Fruit fly (Drosophila melanogaster) whole organism, embryonic: Measurements from ENCODE around the gene CG13360.

ENCODE experiments used
- Abd-B ChIP-seq: fragments of 200-800 bp; sonication (Bioruptor generic); optimal IDR thresholded peaks from 2 replicates; lab custom pipeline; 2018; ENCODE audit warnings: missing biosample characterization, mild to moderate bottlenecking, missing genetic modification characterization, moderate library complexity
- Ada2b ChIP-seq: fragments of 200-800 bp; sonication (Bioruptor generic); IDR thresholded peaks from 2 replicates; pipeline ENCODE4 v1.3.6; 2022; ENCODE audit warnings: missing biosample characterization, missing genetic modification characterization
- Bdp1 ChIP-seq: fragments of 200-800 bp; sonication (Bioruptor generic); optimal IDR thresholded peaks from 3 replicates; lab custom pipeline; 2016; ENCODE audit warnings: missing biosample characterization, missing genetic modification characterization
- CG12391 ChIP-seq: fragments of 200-800 bp; sonication (Bioruptor generic); optimal IDR thresholded peaks from 3 replicates; lab custom pipeline; 2018; ENCODE audit warnings: missing biosample characterization, mild to moderate bottlenecking, missing genetic modification characterization, moderate library complexity
- CG12659 ChIP-seq: fragments of 200-800 bp; sonication (Bioruptor generic); optimal IDR thresholded peaks from 3 replicates; lab custom pipeline; 2017; ENCODE audit warnings: mild to moderate bottlenecking, missing biosample characterization, missing genetic modification reagents, missing genetic modification characterization
- CG14667 ChIP-seq: fragments of 200-800 bp; sonication (Bioruptor generic); IDR thresholded peaks from 2 replicates; pipeline ENCODE4 v1.3.6; 2022; ENCODE audit warnings: missing biosample characterization, missing genetic modification characterization
- CG1529 ChIP-seq: fragments of 200-800 bp; sonication (Bioruptor generic); optimal IDR thresholded peaks from 3 replicates; lab custom pipeline; 2018; ENCODE audit warnings: missing biosample characterization, missing genetic modification characterization
- CG17385 ChIP-seq: fragments of 200-800 bp; sonication (Bioruptor generic); optimal IDR thresholded peaks from 3 replicates; lab custom pipeline; 2018; ENCODE audit warnings: missing biosample characterization, mild to moderate bottlenecking, missing genetic modification characterization
- CG18764 ChIP-seq: fragments of 200-800 bp; sonication (Bioruptor generic); optimal IDR thresholded peaks from 3 replicates; lab custom pipeline; 2016; ENCODE audit warnings: missing biosample characterization, missing genetic modification characterization
- CG30403 ChIP-seq: fragments of 200-800 bp; sonication (Bioruptor generic); optimal IDR thresholded peaks from 3 replicates; lab custom pipeline; 2016; ENCODE audit warnings: missing biosample characterization, missing genetic modification characterization
- CG33557 ChIP-seq: fragments of 200-800 bp; sonication (Bioruptor generic); optimal IDR thresholded peaks from 2 replicates; lab custom pipeline; 2019; ENCODE audit warnings: missing biosample characterization, mild to moderate bottlenecking, missing genetic modification characterization, moderate library complexity
- CG3995 ChIP-seq: fragments of 200-800 bp; sonication (Bioruptor generic); optimal IDR thresholded peaks from 3 replicates; lab custom pipeline; 2016; ENCODE audit warnings: missing biosample characterization, missing genetic modification characterization
- CG4328 ChIP-seq: fragments of 200-800 bp; sonication (Bioruptor generic); optimal IDR thresholded peaks from 3 replicates; lab custom pipeline; 2017; ENCODE audit warnings: missing biosample characterization, missing genetic modification reagents, missing genetic modification characterization
- CG4820 ChIP-seq: fragments of 200-800 bp; sonication (Bioruptor generic); optimal IDR thresholded peaks from 3 replicates; lab custom pipeline; 2016; ENCODE audit warnings: missing biosample characterization, missing genetic modification characterization
- CG5953 ChIP-seq: fragments of 200-800 bp; sonication (Bioruptor generic); IDR thresholded peaks from 2 replicates; pipeline ENCODE4 v1.3.6; 2022; ENCODE audit warnings: missing biosample characterization, missing genetic modification characterization
- CG7786 ChIP-seq: fragments of 200-800 bp; sonication (Bioruptor generic); optimal IDR thresholded peaks from 2 replicates; lab custom pipeline; 2016; ENCODE audit warnings: missing biosample characterization, missing genetic modification characterization
- CG7839 ChIP-seq: fragments of 200-800 bp; sonication (Bioruptor generic); optimal IDR thresholded peaks from 3 replicates; lab custom pipeline; 2018; ENCODE audit warnings: missing biosample characterization, mild to moderate bottlenecking, missing genetic modification characterization, moderate library complexity
- CG8290 ChIP-seq, 3 experiments: fragments of 200-800 bp; sonication (Bioruptor generic); optimal IDR thresholded peaks; 2 replicates each; lab custom pipeline; 2016 to 2019; ENCODE audit warnings: missing biosample characterization in 3 of 3, missing genetic modification characterization in 3 of 3, mild to moderate bottlenecking in 2 of 3, moderate library complexity in 1 of 3
- Dfd ChIP-seq, 2 experiments: fragments of >200 bp; optimal IDR thresholded peaks; 2 replicates each; lab custom pipeline; 2017; ENCODE audit warnings: missing biosample characterization in 2 of 2, missing genetic modification characterization in 2 of 2
- Dp ChIP-seq: fragments of 200-800 bp; sonication (Bioruptor generic); optimal IDR thresholded peaks from 2 replicates; lab custom pipeline; 2018; ENCODE audit warnings: missing biosample characterization, mild to moderate bottlenecking, missing genetic modification characterization, moderate library complexity
- Eip74EF ChIP-seq, 2 experiments: fragments of 200-800 bp in 1 of 2; fragments of >200 bp in 1 of 2; sonication (Bioruptor generic) in 1 of 2; optimal IDR thresholded peaks; 2 replicates each; lab custom pipeline; 2017 to 2019; ENCODE audit warnings: missing biosample characterization in 2 of 2, missing genetic modification characterization in 2 of 2, mild to moderate bottlenecking in 1 of 2, moderate library complexity in 1 of 2
- Hand ChIP-seq: fragments of 200-800 bp; sonication (Bioruptor generic); optimal IDR thresholded peaks from 2 replicates; lab custom pipeline; 2017; ENCODE audit warnings: mild to moderate bottlenecking, missing biosample characterization, missing genetic modification reagents, missing genetic modification characterization
- Hmr ChIP-seq: fragments of 200-800 bp; sonication (Bioruptor generic); optimal IDR thresholded peaks from 3 replicates; lab custom pipeline; 2017; ENCODE audit warnings: mild to moderate bottlenecking, missing biosample characterization, missing genetic modification reagents, missing genetic modification characterization
- Hmx ChIP-seq: fragments of 200-800 bp; sonication (Bioruptor generic); optimal IDR thresholded peaks from 2 replicates; lab custom pipeline; 2016; ENCODE audit warnings: missing biosample characterization, missing genetic modification characterization
- Hsf ChIP-seq: fragments of 200-800 bp; sonication (Bioruptor generic); optimal IDR thresholded peaks from 3 replicates; lab custom pipeline; 2016; ENCODE audit warnings: missing biosample characterization, missing genetic modification characterization
- NK7.1 ChIP-seq: fragments of 200-800 bp; sonication (Bioruptor generic); optimal IDR thresholded peaks from 3 replicates; lab custom pipeline; 2016; ENCODE audit warnings: missing biosample characterization, missing genetic modification characterization
- Oaz ChIP-seq: fragments of 200-800 bp; sonication (Bioruptor generic); IDR thresholded peaks from 2 replicates; pipeline ENCODE4 v1.3.6; 2022; ENCODE audit warnings: missing biosample characterization, missing genetic modification characterization
- PHDP ChIP-seq: fragments of 200-800 bp; sonication (Bioruptor generic); optimal IDR thresholded peaks from 3 replicates; lab custom pipeline; 2018; ENCODE audit warnings: missing biosample characterization, mild to moderate bottlenecking, missing genetic modification characterization, moderate library complexity
- Rfx ChIP-seq: fragments of 200-800 bp; sonication (Bioruptor generic); IDR thresholded peaks from 2 replicates; pipeline ENCODE4 v1.3.6; 2022; ENCODE audit warnings: missing biosample characterization, missing genetic modification characterization
- Sin3A ChIP-seq: fragments of >200 bp; optimal IDR thresholded peaks from 2 replicates; lab custom pipeline; 2018
- Usf ChIP-seq: fragments of 200-800 bp; sonication (Bioruptor generic); optimal IDR thresholded peaks from 2 replicates; lab custom pipeline; 2017; ENCODE audit warnings: missing genotype, missing biosample characterization, missing genetic modification characterization
- Xrp1 ChIP-seq: fragments of 200-800 bp; sonication (Bioruptor generic); IDR thresholded peaks from 2 replicates; pipeline ENCODE4 v1.3.6; 2022; ENCODE audit warnings: missing biosample characterization, missing genetic modification characterization
- caup ChIP-seq: fragments of 200-800 bp; sonication (Bioruptor generic); optimal IDR thresholded peaks from 3 replicates; lab custom pipeline; 2017; ENCODE audit warnings: missing biosample characterization, mild to moderate bottlenecking, missing genetic modification characterization, moderate library complexity; ENCODE audit not compliant: severe bottlenecking
- croc ChIP-seq: fragments of 200-800 bp; sonication (Bioruptor generic); conservative IDR thresholded peaks from 3 replicates; pipeline ENCODE4 v1.3.6; 2022; ENCODE audit warnings: missing biosample characterization, missing genetic modification characterization
- crol ChIP-seq: fragments of 200-800 bp; sonication (Bioruptor generic); IDR thresholded peaks from 2 replicates; pipeline ENCODE4 v1.3.6; 2022; ENCODE audit warnings: missing biosample characterization, missing genetic modification characterization
- fru ChIP-seq: fragments of >200 bp; optimal IDR thresholded peaks from 2 replicates; lab custom pipeline; 2017
- gce ChIP-seq: fragments of 200-800 bp; sonication (Bioruptor generic); IDR thresholded peaks from 3 replicates; pipeline ENCODE4 v1.3.6; 2022; ENCODE audit warnings: missing biosample characterization, missing genetic modification characterization
- ham ChIP-seq: fragments of 200-800 bp; sonication (Bioruptor generic); IDR thresholded peaks from 2 replicates; pipeline ENCODE4 v1.3.6; 2022; ENCODE audit warnings: missing biosample characterization, missing genetic modification characterization
- nerfin-2 ChIP-seq: fragments of 200-800 bp; sonication (Bioruptor generic); IDR thresholded peaks from 2 replicates; pipeline ENCODE4 v1.3.6; 2022; ENCODE audit warnings: missing biosample characterization, missing genetic modification characterization; ENCODE audit not compliant: partially characterized antibody
- nmo ChIP-seq: fragments of 200-800 bp; sonication (Bioruptor generic); optimal IDR thresholded peaks from 2 replicates; lab custom pipeline; 2018; ENCODE audit warnings: missing biosample characterization, mild to moderate bottlenecking, missing genetic modification characterization, moderate library complexity
- org-1 ChIP-seq: fragments of 200-800 bp; sonication (Bioruptor generic); optimal IDR thresholded peaks from 2 replicates; lab custom pipeline; 2017; ENCODE audit warnings: missing biosample characterization, missing genetic modification characterization
- prd ChIP-seq, 3 experiments: fragments of >200 bp in 2 of 3; fragments of 200-800 bp in 1 of 3; sonication (Bioruptor generic) in 1 of 3; optimal IDR thresholded peaks in 2 of 3; IDR thresholded peaks in 1 of 3; 2 replicates in 2 of 3; 3 replicates in 1 of 3; pipeline versions ENCODE4 v1.3.6 to Lab custom; 2017 to 2022; ENCODE audit warnings: missing biosample characterization in 1 of 3, missing genetic modification characterization in 1 of 3
- repo ChIP-seq: fragments of 200-800 bp; sonication (Bioruptor generic); optimal IDR thresholded peaks from 2 replicates; lab custom pipeline; 2016; ENCODE audit warnings: missing biosample characterization, missing genetic modification characterization
- ro ChIP-seq: fragments of 200-800 bp; sonication (Bioruptor generic); IDR thresholded peaks from 2 replicates; pipeline ENCODE4 v1.3.6; 2022; ENCODE audit warnings: missing biosample characterization, missing genetic modification characterization
- sim ChIP-seq: fragments of 200-800 bp; sonication (Bioruptor generic); IDR thresholded peaks from 2 replicates; pipeline ENCODE4 v1.3.6; 2022; ENCODE audit warnings: missing biosample characterization, missing genetic modification characterization
- sqz ChIP-seq: fragments of 200-800 bp; sonication (Bioruptor generic); optimal IDR thresholded peaks from 3 replicates; lab custom pipeline; 2018; ENCODE audit warnings: missing biosample characterization, mild to moderate bottlenecking, missing genetic modification characterization
- toy ChIP-seq: fragments of 200-800 bp; sonication (Bioruptor generic); IDR thresholded peaks from 2 replicates; pipeline ENCODE4 v1.3.6; 2022; ENCODE audit warnings: missing biosample characterization, missing genetic modification characterization
- twi ChIP-seq: fragments of 200-800 bp; optimal IDR thresholded peaks from 2 replicates; lab custom pipeline; 2019; ENCODE audit warnings: missing biosample characterization, mild to moderate bottlenecking, missing genetic modification characterization, moderate library complexity
- unpg ChIP-seq: fragments of 200-800 bp; sonication (Bioruptor generic); optimal IDR thresholded peaks from 3 replicates; lab custom pipeline; 2018; ENCODE audit warnings: missing biosample characterization, mild to moderate bottlenecking, missing genetic modification characterization, moderate library complexity
- wek ChIP-seq: fragments of 200-800 bp; sonication (Bioruptor generic); optimal IDR thresholded peaks from 3 replicates; lab custom pipeline; 2018; ENCODE audit warnings: missing biosample characterization, mild to moderate bottlenecking, missing genetic modification characterization, moderate library complexity

Gene CG13360

DNA sequence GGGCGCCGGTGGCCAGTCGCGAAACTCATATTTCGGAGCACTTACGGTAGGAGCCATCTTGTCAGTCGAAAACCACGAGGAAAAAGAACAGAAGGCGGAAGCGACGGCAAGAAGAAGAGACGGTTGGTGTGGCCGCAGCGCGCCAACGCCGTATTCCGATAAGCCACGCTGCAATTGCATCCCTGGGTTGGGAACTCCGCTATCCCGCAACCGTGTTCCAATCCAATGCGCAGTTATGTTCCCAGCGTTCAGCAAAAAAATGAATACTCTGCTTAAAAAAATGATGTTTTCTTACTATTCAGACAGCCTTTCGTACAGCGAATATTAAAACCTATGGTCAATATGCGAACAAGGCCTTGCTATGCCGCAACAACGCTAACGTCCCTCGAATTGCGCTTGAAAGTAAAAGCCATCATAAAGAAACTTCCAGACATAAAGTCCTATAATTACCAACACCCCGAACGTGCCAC lies 24.8 kb downstream of the CG13360 start, which contains the start of gene RpL22 (continued):
- peak; percentile 79 for TF ChIP-seq CG7839 (tag; lab: Kevin White, UChicago)
- peak; percentile 85 for TF ChIP-seq CG4328 (GFP tag; lab: Kevin White, UChicago)
- peak; percentile 78 for TF ChIP-seq CG7786 (GFP tag; lab: Kevin White, UChicago)
- peak; percentile 61; the same call in 1 of the 2 replicates for TF ChIP-seq toy
- peak; percentile 56; the same call in 1 of the 2 replicates for TF ChIP-seq ham (GFP tag; lab: Robert Waterston, UW)
- TF ChIP-seq crol (GFP tag; lab: Robert Waterston, UW): peak; percentile 19
- TF ChIP-seq sim (GFP tag; lab: Robert Waterston, UW): peak; percentile 77
- TF ChIP-seq CG33557 (GFP tag; lab: Kevin White, UChicago): peak; percentile 67
- peak; percentile 88 for TF ChIP-seq repo (GFP tag; lab: Kevin White, UChicago)
- TF ChIP-seq prd (optimal IDR thresholded peaks at IDR 0.05; lab: Kevin White, UChicago): no peak
- TF ChIP-seq prd (GFP tag; IDR thresholded peaks at IDR 0.05; lab: Robert Waterston, UW): peak; percentile 55; the same call in 1 of the 3 replicates
- TF ChIP-seq Eip74EF (GFP tag; optimal IDR thresholded peaks at IDR 0.05; lab: Kevin White, UChicago): peak in 1 of 2 experiments; percentile 83
- peak; percentile 87 for TF ChIP-seq CG12391 (tag; lab: Kevin White, UChicago)
- peak; percentile 81 for TF ChIP-seq nmo (GFP tag; lab: Kevin White, UChicago)
- peak; percentile 72 for TF ChIP-seq CG4820
- TF ChIP-seq Hmx (GFP tag; lab: Kevin White, UChicago): no peak
- peak; percentile 58; the same call in 1 of the 2 replicates for TF ChIP-seq Ada2b (GFP tag; lab: Robert Waterston, UW)
- peak; percentile 72 for TF ChIP-seq Abd-B (GFP tag; lab: Kevin White, UChicago)
- TF ChIP-seq CG5953 (GFP tag; lab: Robert Waterston, UW): peak; percentile 75
- TF ChIP-seq twi: peak; percentile 42
- TF ChIP-seq CG12659 (GFP tag; lab: Kevin White, UChicago): peak; percentile 96
- peak; percentile 83 for TF ChIP-seq Usf (GFP tag; lab: Kevin White, UChicago)
- TF ChIP-seq CG3995 (GFP tag; lab: Kevin White, UChicago): peak; percentile 81
- no peak for TF ChIP-seq Dfd (GFP tag; optimal IDR thresholded peaks at IDR 0.05; lab: Kevin White, UChicago)
- TF ChIP-seq Hsf (GFP tag; lab: Kevin White, UChicago): peak; percentile 88
- peak; percentile 83 for TF ChIP-seq wek (GFP tag; lab: Kevin White, UChicago)
- peak; percentile 90 for TF ChIP-seq gce (GFP tag; lab: Robert Waterston, UW)
- TF ChIP-seq Oaz (GFP tag; lab: Robert Waterston, UW): peak; percentile 62
- TF ChIP-seq CG8290 (GFP tag; optimal IDR thresholded peaks at IDR 0.05; lab: Kevin White, UChicago): peak; percentile 90
- peak; percentile 75 to 97 for TF ChIP-seq CG8290 (tag; optimal IDR thresholded peaks at IDR 0.05; lab: Kevin White, UChicago)
- TF ChIP-seq nerfin-2 (GFP tag; lab: Robert Waterston, UW): no peak
- TF ChIP-seq fru (lab: Kevin White, UChicago): no peak
- TF ChIP-seq NK7.1 (GFP tag; lab: Kevin White, UChicago): peak; percentile 91
- TF ChIP-seq Sin3A (lab: Kevin White, UChicago): peak; percentile 80
- TF ChIP-seq Hand (GFP tag; lab: Kevin White, UChicago): peak; percentile 71
- TF ChIP-seq CG14667 (GFP tag; lab: Robert Waterston, UW): peak; percentile 65
- TF ChIP-seq sqz (GFP tag; lab: Kevin White, UChicago): peak; percentile 93
- peak; percentile 79 for TF ChIP-seq unpg (GFP tag; lab: Kevin White, UChicago)
- TF ChIP-seq PHDP: peak; percentile 80
- peak; percentile 78 for TF ChIP-seq Bdp1 (GFP tag; lab: Kevin White, UChicago)
- peak; percentile 59 for TF ChIP-seq Dp (GFP tag; lab: Kevin White, UChicago)
- peak; percentile 98 for TF ChIP-seq Hmr (GFP tag; lab: Kevin White, UChicago)
- peak; percentile 61 for TF ChIP-seq Xrp1 (GFP tag; lab: Robert Waterston, UW)
- TF ChIP-seq ro (GFP tag; lab: Robert Waterston, UW): peak; percentile 60
- TF ChIP-seq org-1: peak; percentile 89
- TF ChIP-seq croc (GFP tag; lab: Robert Waterston, UW): peak; percentile 63; the same call in 2 of the 3 replicates
- TF ChIP-seq caup: peak; percentile 97
- TF ChIP-seq Rfx (GFP tag; lab: Robert Waterston, UW): peak; percentile 94
- TF ChIP-seq CG1529 (GFP tag; lab: Kevin White, UChicago): peak; percentile 78
- peak; percentile 96 for TF ChIP-seq CG17385 (GFP tag; lab: Kevin White, UChicago)
- TF ChIP-seq CG30403 (GFP tag; lab: Kevin White, UChicago): peak; percentile 73
- peak; percentile 87 for TF ChIP-seq CG18764
